Fruit fly (Drosophila melanogaster) whole organism, prepupa: ENCODE data around the gene CG43255.

Experiments
- Blimp-1 ChIP-seq: fragments of 200-800 bp; sonication (Bioruptor generic); optimal IDR thresholded peaks from 3 replicates; lab custom pipeline; 2017; ENCODE audit warnings: missing biosample characterization, missing genetic modification characterization, mild to moderate bottlenecking, moderate library complexity, missing genetic modification reagents
- CG10631 ChIP-seq: fragments of 200-800 bp; sonication (Bioruptor generic); optimal IDR thresholded peaks from 2 replicates; lab custom pipeline; 2016; ENCODE audit warnings: missing biosample characterization, missing genetic modification characterization
- CG11294 ChIP-seq: fragments of 200-800 bp; sonication (Bioruptor generic); IDR thresholded peaks from 2 replicates; pipeline ENCODE4 v1.3.6; 2022; ENCODE audit warnings: missing biosample characterization, missing genetic modification characterization
- CG11902 ChIP-seq: fragments of 200-800 bp; sonication (Bioruptor generic); optimal IDR thresholded peaks from 3 replicates; lab custom pipeline; 2016; ENCODE audit warnings: missing biosample characterization, missing genetic modification characterization
- CG15336 ChIP-seq: fragments of 200-800 bp; sonication (Bioruptor generic); IDR thresholded peaks from 2 replicates; pipeline ENCODE4 v1.3.6; 2022; ENCODE audit warnings: missing biosample characterization, missing genetic modification characterization
- CG1621 ChIP-seq: fragments of 200-800 bp; sonication (Bioruptor generic); optimal IDR thresholded peaks from 3 replicates; lab custom pipeline; 2018; ENCODE audit warnings: missing biosample characterization, mild to moderate bottlenecking, missing genetic modification characterization
- CG3032 ChIP-seq: fragments of 200-800 bp; optimal IDR thresholded peaks from 2 replicates; lab custom pipeline; 2019; ENCODE audit warnings: missing biosample characterization, mild to moderate bottlenecking, missing genetic modification characterization, moderate library complexity
- CG32006 ChIP-seq: fragments of 200-800 bp; sonication (Bioruptor generic); optimal IDR thresholded peaks from 3 replicates; lab custom pipeline; 2017; ENCODE audit warnings: missing biosample characterization, mild to moderate bottlenecking, missing genetic modification characterization
- CG34406 ChIP-seq: fragments of 200-800 bp; sonication (Bioruptor generic); optimal IDR thresholded peaks from 3 replicates; lab custom pipeline; 2016; ENCODE audit warnings: missing biosample characterization, missing genetic modification characterization
- CG3919 ChIP-seq: fragments of 200-800 bp; sonication (Bioruptor generic); optimal IDR thresholded peaks from 3 replicates; lab custom pipeline; 2016; ENCODE audit warnings: missing biosample characterization, missing genetic modification characterization
- CG6163 ChIP-seq: fragments of 200-800 bp; sonication (Bioruptor generic); IDR thresholded peaks from 3 replicates; pipeline ENCODE4 v1.3.6; 2022; ENCODE audit warnings: missing biosample characterization, missing genetic modification characterization
- CG6276 ChIP-seq: fragments of 200-800 bp; sonication (Bioruptor generic); optimal IDR thresholded peaks from 2 replicates; lab custom pipeline; 2017; ENCODE audit warnings: missing biosample characterization, mild to moderate bottlenecking, missing genetic modification characterization
- CG6792 ChIP-seq: fragments of 200-800 bp; sonication (Bioruptor generic); optimal IDR thresholded peaks from 3 replicates; lab custom pipeline; 2016; ENCODE audit warnings: missing biosample characterization, missing genetic modification characterization
- CG6808 ChIP-seq: fragments of 200-800 bp; sonication (Bioruptor generic); optimal IDR thresholded peaks from 3 replicates; lab custom pipeline; 2017; ENCODE audit warnings: missing biosample characterization, missing genetic modification characterization, mild to moderate bottlenecking, moderate library complexity, missing genetic modification reagents
- CG6854 ChIP-seq: fragments of 200-800 bp; sonication (Bioruptor generic); optimal IDR thresholded peaks from 2 replicates; lab custom pipeline; 2017; ENCODE audit warnings: missing biosample characterization, mild to moderate bottlenecking, missing genetic modification characterization
- CG7368 ChIP-seq: fragments of 200-800 bp; sonication (Bioruptor generic); optimal IDR thresholded peaks from 3 replicates; lab custom pipeline; 2016; ENCODE audit warnings: missing biosample characterization, missing genetic modification characterization
- CG8119 ChIP-seq: fragments of 200-800 bp; sonication (Bioruptor generic); IDR thresholded peaks from 3 replicates; pipeline ENCODE4 v1.3.6; 2022; ENCODE audit warnings: missing biosample characterization, missing genetic modification characterization
- CG8319 ChIP-seq: fragments of 200-800 bp; sonication (Bioruptor generic); optimal IDR thresholded peaks from 3 replicates; lab custom pipeline; 2016; ENCODE audit warnings: missing biosample characterization, missing genetic modification characterization
- CG9139 ChIP-seq: fragments of 200-800 bp; sonication (Bioruptor generic); optimal IDR thresholded peaks from 3 replicates; lab custom pipeline; 2017; ENCODE audit warnings: missing biosample characterization, mild to moderate bottlenecking, missing genetic modification characterization
- Eip75B ChIP-seq: fragments of 200-800 bp; sonication (Bioruptor generic); optimal IDR thresholded peaks from 3 replicates; lab custom pipeline; 2016; ENCODE audit warnings: missing biosample characterization, missing genetic modification characterization
- Eip78C ChIP-seq: fragments of 200-800 bp; sonication (Bioruptor generic); peaks from one replicate; lab custom pipeline; 2016; ENCODE audit warnings: missing biosample characterization, missing genetic modification characterization
- Eip93F ChIP-seq: fragments of 200-800 bp; sonication (Bioruptor generic); optimal IDR thresholded peaks from 2 replicates; lab custom pipeline; 2016; ENCODE audit warnings: missing biosample characterization, mild to moderate bottlenecking, missing genetic modification characterization
- Ets21C ChIP-seq: fragments of 200-800 bp; sonication (Bioruptor generic); optimal IDR thresholded peaks from 3 replicates; lab custom pipeline; 2016; ENCODE audit warnings: missing biosample characterization, missing genetic modification characterization
- Gug ChIP-seq: fragments of 200-800 bp; sonication (Bioruptor generic); IDR thresholded peaks from 2 replicates; pipeline ENCODE4 v1.3.6; 2022; ENCODE audit warnings: missing biosample characterization, missing genetic modification characterization
- Hr38 ChIP-seq: sonication (Bioruptor generic); optimal IDR thresholded peaks from 2 replicates; lab custom pipeline; 2016; ENCODE audit warnings: missing biosample characterization, missing genetic modification characterization
- Hr39 ChIP-seq: fragments of 200-800 bp; sonication (Bioruptor generic); optimal IDR thresholded peaks from 2 replicates; lab custom pipeline; 2016; ENCODE audit warnings: missing biosample characterization, missing genetic modification characterization
- Hr4 ChIP-seq: fragments of 200-800 bp; sonication (Bioruptor generic); optimal IDR thresholded peaks from 3 replicates; lab custom pipeline; 2016; ENCODE audit warnings: missing biosample characterization, missing genetic modification characterization
- Lpt ChIP-seq: fragments of 200-800 bp; sonication (Bioruptor generic); optimal IDR thresholded peaks from 3 replicates; lab custom pipeline; 2016; ENCODE audit warnings: missing biosample characterization, missing genetic modification characterization
- Met ChIP-seq: fragments of 200-800 bp; sonication (Bioruptor generic); optimal IDR thresholded peaks from 3 replicates; lab custom pipeline; 2016; ENCODE audit warnings: missing biosample characterization, missing genetic modification characterization
- OdsH ChIP-seq: fragments of 200-800 bp; sonication (Bioruptor generic); optimal IDR thresholded peaks from 3 replicates; lab custom pipeline; 2016; ENCODE audit warnings: missing biosample characterization, missing genetic modification characterization
- Smox ChIP-seq: fragments of 200-800 bp; sonication (Bioruptor generic); optimal IDR thresholded peaks from 3 replicates; lab custom pipeline; 2016; ENCODE audit warnings: missing biosample characterization, missing genetic modification characterization
- Sox102F ChIP-seq: fragments of 200-800 bp; sonication (Bioruptor generic); optimal IDR thresholded peaks from 2 replicates; lab custom pipeline; 2016; ENCODE audit warnings: missing biosample characterization, mild to moderate bottlenecking, missing genetic modification characterization
- Sox14 ChIP-seq: fragments of 200-800 bp; sonication (Bioruptor generic); optimal IDR thresholded peaks from 3 replicates; lab custom pipeline; 2016; ENCODE audit warnings: missing biosample characterization, missing genetic modification characterization
- acj6 ChIP-seq: fragments of 200-800 bp; sonication (Bioruptor generic); optimal IDR thresholded peaks from 3 replicates; lab custom pipeline; 2016; ENCODE audit warnings: missing biosample characterization, missing genetic modification characterization
- dsx ChIP-seq: fragments of 200-800 bp; optimal IDR thresholded peaks from 3 replicates; lab custom pipeline; 2019; ENCODE audit warnings: missing biosample characterization, mild to moderate bottlenecking, missing genetic modification characterization, moderate library complexity; ENCODE audit not compliant: poor library complexity, severe bottlenecking
- eg ChIP-seq: fragments of 200-800 bp; sonication (Bioruptor generic); IDR thresholded peaks from 3 replicates; pipeline ENCODE4 v1.3.6; 2022; ENCODE audit warnings: missing biosample characterization, missing genetic modification characterization
- esn ChIP-seq: fragments of 200-800 bp; sonication (Bioruptor generic); optimal IDR thresholded peaks from 2 replicates; lab custom pipeline; 2016; ENCODE audit warnings: missing biosample characterization, mild to moderate bottlenecking, missing genetic modification characterization, moderate library complexity
- lz ChIP-seq: fragments of 200-800 bp; sonication (Bioruptor generic); optimal IDR thresholded peaks from 3 replicates; lab custom pipeline; 2016; ENCODE audit warnings: missing biosample characterization, missing genetic modification characterization
- net ChIP-seq: fragments of 200-800 bp; sonication (Bioruptor generic); optimal IDR thresholded peaks from 3 replicates; lab custom pipeline; 2016; ENCODE audit warnings: missing biosample characterization, missing genetic modification characterization
- ss ChIP-seq, 2 experiments: fragments of 200-800 bp; sonication (Bioruptor generic); optimal IDR thresholded peaks; 2 replicates in 1 of 2; 3 replicates in 1 of 2; lab custom pipeline; 2017 to 2018; ENCODE audit warnings: mild to moderate bottlenecking in 2 of 2, missing biosample characterization in 2 of 2, missing genetic modification characterization in 2 of 2, moderate library complexity in 1 of 2
- svp ChIP-seq: fragments of 200-800 bp; sonication (Bioruptor generic); peaks from one replicate; lab custom pipeline; 2016; ENCODE audit warnings: missing biosample characterization, missing genetic modification characterization
- topi ChIP-seq: fragments of 200-800 bp; sonication (Bioruptor generic); optimal IDR thresholded peaks from 3 replicates; lab custom pipeline; 2016; ENCODE audit warnings: missing biosample characterization, missing genetic modification characterization
- vri ChIP-seq: fragments of 200-800 bp; sonication (Bioruptor generic); optimal IDR thresholded peaks from 3 replicates; lab custom pipeline; 2016; ENCODE audit warnings: missing biosample characterization, mild to moderate bottlenecking, missing genetic modification characterization

Gene CG43255

dm6 chrX:8892445-8893009, 31.2 kb upstream of the CG43255 start (continued):
- TF ChIP-seq CG6163 (peak; percentile 49; the same call in 1 of the 3 replicates), CG6854 (GFP tag; lab: Kevin White, UChicago) (no peak), CG15336 (peak; percentile 28; the same call in 1 of the 2 replicates), CG9139 (GFP tag; lab: Kevin White, UChicago) (no peak), lz (GFP tag; lab: Kevin White, UChicago) (peak; percentile 3), Eip93F (no peak), CG11902 (GFP tag; lab: Kevin White, UChicago) (peak; percentile 5), CG34406 (GFP tag; lab: Kevin White, UChicago) (peak; percentile 24), Met (peak; percentile 22)

- no peak for TF ChIP-seq esn
- TF ChIP-seq CG11294 (GFP tag; lab: Robert Waterston, UW) = no peak
- TF ChIP-seq CG11902 (GFP tag; lab: Kevin White, UChicago) = no peak
- TF ChIP-seq acj6 (GFP tag; lab: Kevin White, UChicago) = no peak
- TF ChIP-seq CG6854 (GFP tag; lab: Kevin White, UChicago) = peak; percentile 6
- no peak for TF ChIP-seq Hr4 (GFP tag; lab: Kevin White, UChicago)
- no peak for TF ChIP-seq Smox (GFP tag; lab: Kevin White, UChicago)
- TF ChIP-seq net (GFP tag; lab: Kevin White, UChicago) = no peak
- TF ChIP-seq CG10631 = peak; percentile 3
- no peak for TF ChIP-seq vri
- TF ChIP-seq dsx = no peak
- no peak for TF ChIP-seq Lpt (GFP tag; lab: Kevin White, UChicago)
- 0 out of 3 replicates have a peak, but pooled peaks have one; percentile 15 for TF ChIP-seq CG8119 (GFP tag; lab: Robert Waterston, UW)
- TF ChIP-seq eg = no peak
- TF ChIP-seq Met = peak; percentile 29
- no peak for TF ChIP-seq Sox102F (GFP tag; lab: Kevin White, UChicago)
- no peak for TF ChIP-seq ss (GFP tag; optimal IDR thresholded peaks at IDR 0.05; lab: Kevin White, UChicago)
- TF ChIP-seq Hr38 (GFP tag; lab: Kevin White, UChicago) = no peak
- TF ChIP-seq svp (GFP tag; lab: Kevin White, UChicago) = peak; percentile 71
- peak; percentile 38 for TF ChIP-seq CG34406 (GFP tag; lab: Kevin White, UChicago)
- peak; percentile 97 for TF ChIP-seq Blimp-1
- no peak for TF ChIP-seq CG3032
- TF ChIP-seq CG32006 (GFP tag; lab: Kevin White, UChicago) = peak; percentile 0
Measured at dm6 chrX:8893378-8893912, 30.3 kb upstream of the CG43255 start.

dm6 chrX:8894315-8895017, 29.3 kb upstream of the CG43255 start:
- peak; percentile 61 for TF ChIP-seq Eip93F
- peak; percentile 91 for TF ChIP-seq CG6276 (GFP tag; lab: Kevin White, UChicago)
- peak; percentile 7 to 17 for TF ChIP-seq ss (GFP tag; optimal IDR thresholded peaks at IDR 0.05; lab: Kevin White, UChicago)
- TF ChIP-seq vri = peak; percentile 95
- TF ChIP-seq CG1621 (tag; lab: Kevin White, UChicago) = peak; percentile 25
- TF ChIP-seq CG6808 (GFP tag; lab: Kevin White, UChicago) = peak; percentile 37
- TF ChIP-seq Gug (GFP tag; lab: Robert Waterston, UW) = peak; percentile 63
- peak; percentile 86 for TF ChIP-seq eg
- TF ChIP-seq Sox14 = peak; percentile 77
- TF ChIP-seq Eip78C (GFP tag; lab: Kevin White, UChicago) = peak; percentile 95
- peak; percentile 54 for TF ChIP-seq CG7368 (GFP tag; lab: Kevin White, UChicago)
- peak; percentile 66 for TF ChIP-seq Ets21C (GFP tag; lab: Kevin White, UChicago)
- TF ChIP-seq CG8119 (GFP tag; lab: Robert Waterston, UW) = peak; percentile 90
- TF ChIP-seq CG6792 (GFP tag; lab: Kevin White, UChicago) = peak; percentile 55
- TF ChIP-seq Hr38 (GFP tag; lab: Kevin White, UChicago) = no peak
- peak; percentile 86 for TF ChIP-seq topi (GFP tag; lab: Kevin White, UChicago)
- TF ChIP-seq Lpt (GFP tag; lab: Kevin White, UChicago) = peak; percentile 74
- peak; percentile 82 for TF ChIP-seq CG6163
- TF ChIP-seq CG3032 = peak; percentile 34
- peak; percentile 68 for TF ChIP-seq CG3919
- peak; percentile 74 for TF ChIP-seq net (GFP tag; lab: Kevin White, UChicago)
- peak; percentile 90 for TF ChIP-seq svp (GFP tag; lab: Kevin White, UChicago)
- TF ChIP-seq Sox102F (GFP tag; lab: Kevin White, UChicago) = peak; percentile 85
- peak; percentile 45 for TF ChIP-seq CG6854 (GFP tag; lab: Kevin White, UChicago)
- peak; percentile 71 for TF ChIP-seq CG34406 (GFP tag; lab: Kevin White, UChicago)
- peak; percentile 79 for TF ChIP-seq OdsH (GFP tag; lab: Kevin White, UChicago)
- peak; percentile 39 for TF ChIP-seq CG8319 (GFP tag; lab: Kevin White, UChicago)
- TF ChIP-seq Hr39 (GFP tag; lab: Kevin White, UChicago) = peak; percentile 76
- TF ChIP-seq Eip75B (GFP tag; lab: Kevin White, UChicago) = peak; percentile 70
- peak; percentile 90 for TF ChIP-seq CG15336
- peak; percentile 83 for TF ChIP-seq Met
- TF ChIP-seq lz (GFP tag; lab: Kevin White, UChicago) = peak; percentile 85
- TF ChIP-seq CG10631 = peak; percentile 63
